Worm (Caenorhabditis elegans) whole organism, early embryonic: ENCODE measurements around the gene F14H8.2.

Source experiments
- ama-1 ChIP-seq: fragments of 150-350 bp; optimal IDR thresholded peaks from 2 replicates; lab custom pipeline; 2014
- ceh-36 ChIP-seq: sonication (generic microtip); optimal IDR thresholded peaks from 2 replicates; lab custom pipeline; 2016; ENCODE audit warnings: missing genetic modification characterization, inconsistent platforms, missing compliant biosample characterization
- scrt-1 ChIP-seq: fragments of 200-800 bp; sonication (Bioruptor generic); IDR thresholded peaks from 2 replicates; pipeline ENCODE4 v1.3.6; 2022; ENCODE audit warnings: missing genetic modification characterization, missing compliant biosample characterization
- tbx-11 ChIP-seq: fragments of 200-800 bp; sonication (Bioruptor generic); IDR thresholded peaks from 2 replicates; pipeline ENCODE4 v1.3.6; 2022; ENCODE audit warnings: missing genetic modification characterization, missing compliant biosample characterization
- tbx-37 ChIP-seq: fragments of 200-800 bp; sonication (Bioruptor generic); conservative IDR thresholded peaks from 2 replicates; pipeline ENCODE4 v1.3.6; 2022; ENCODE audit warnings: missing genetic modification reagents, missing genetic modification characterization, missing compliant biosample characterization
- tra-4 ChIP-seq: sonication (generic microtip); optimal IDR thresholded peaks from 2 replicates; lab custom pipeline; 2017; ENCODE audit warnings: missing genetic modification characterization, missing compliant biosample characterization

DNA sequence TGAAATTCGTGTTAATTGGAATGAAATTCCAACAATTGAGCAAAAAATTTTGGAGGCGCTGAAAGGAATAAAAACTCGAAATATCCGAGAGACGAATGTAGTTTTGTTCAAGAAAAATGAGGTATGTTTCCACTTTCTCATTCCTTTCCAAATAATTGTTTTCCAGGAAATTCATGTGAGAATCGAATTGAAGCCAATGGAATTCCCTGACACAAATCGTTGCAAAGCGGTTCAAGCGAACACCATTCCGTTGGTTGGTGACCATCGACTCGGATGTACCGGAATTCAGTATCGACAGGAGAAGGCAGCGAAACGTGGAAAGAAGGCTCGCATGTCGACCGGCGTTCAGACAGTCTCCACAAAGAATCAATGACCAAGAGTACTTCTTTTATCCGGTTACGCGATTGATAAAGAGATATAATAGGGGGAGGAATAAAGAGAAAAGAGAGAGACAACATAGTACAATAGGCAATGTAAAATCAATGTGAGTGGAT is 36.3 kb upstream of the F14H8.2 start:
- TF ChIP-seq tra-4 (tag; lab: Kevin White, UChicago) (no peak), tbx-37 (GFP tag; lab: Robert Waterston, UW) (no peak), ceh-36 (no peak), ama-1 (lab: Kevin White, UChicago) (no peak), scrt-1 (GFP tag; lab: Robert Waterston, UW) (no peak), tbx-11 (GFP tag; lab: Robert Waterston, UW) (no peak)
